Fruit fly (Drosophila melanogaster) whole organism, prepupa: ENCODE results near the gene mxt.

Source experiments
- CG11762 ChIP-seq: fragments of 200-800 bp; sonication (Bioruptor generic); optimal IDR thresholded peaks from 3 replicates; lab custom pipeline; 2016; ENCODE audit warnings: missing biosample characterization, missing genetic modification characterization; ENCODE audit not compliant: insufficient read depth
- CG6276 ChIP-seq: fragments of 200-800 bp; sonication (Bioruptor generic); optimal IDR thresholded peaks from 2 replicates; lab custom pipeline; 2017; ENCODE audit warnings: missing biosample characterization, mild to moderate bottlenecking, missing genetic modification characterization
- Eip78C ChIP-seq: fragments of 200-800 bp; sonication (Bioruptor generic); peaks from one replicate; lab custom pipeline; 2016; ENCODE audit warnings: missing biosample characterization, missing genetic modification characterization
- Ets21C ChIP-seq: fragments of 200-800 bp; sonication (Bioruptor generic); optimal IDR thresholded peaks from 3 replicates; lab custom pipeline; 2016; ENCODE audit warnings: missing biosample characterization, missing genetic modification characterization
- Hr39 ChIP-seq: fragments of 200-800 bp; sonication (Bioruptor generic); optimal IDR thresholded peaks from 2 replicates; lab custom pipeline; 2016; ENCODE audit warnings: missing biosample characterization, missing genetic modification characterization
- Lpt ChIP-seq: fragments of 200-800 bp; sonication (Bioruptor generic); optimal IDR thresholded peaks from 3 replicates; lab custom pipeline; 2016; ENCODE audit warnings: missing biosample characterization, missing genetic modification characterization
- Sox102F ChIP-seq: fragments of 200-800 bp; sonication (Bioruptor generic); optimal IDR thresholded peaks from 2 replicates; lab custom pipeline; 2016; ENCODE audit warnings: missing biosample characterization, mild to moderate bottlenecking, missing genetic modification characterization
- cyc ChIP-seq: fragments of 200-800 bp; sonication (Bioruptor generic); optimal IDR thresholded peaks from 3 replicates; lab custom pipeline; 2016; ENCODE audit warnings: missing biosample characterization, missing genetic modification characterization
- dsx ChIP-seq: fragments of 200-800 bp; optimal IDR thresholded peaks from 3 replicates; lab custom pipeline; 2019; ENCODE audit warnings: missing biosample characterization, mild to moderate bottlenecking, missing genetic modification characterization, moderate library complexity; ENCODE audit not compliant: poor library complexity, severe bottlenecking
- esn ChIP-seq: fragments of 200-800 bp; sonication (Bioruptor generic); optimal IDR thresholded peaks from 2 replicates; lab custom pipeline; 2016; ENCODE audit warnings: missing biosample characterization, mild to moderate bottlenecking, missing genetic modification characterization, moderate library complexity
- svp ChIP-seq: fragments of 200-800 bp; sonication (Bioruptor generic); peaks from one replicate; lab custom pipeline; 2016; ENCODE audit warnings: missing biosample characterization, missing genetic modification characterization

DNA sequence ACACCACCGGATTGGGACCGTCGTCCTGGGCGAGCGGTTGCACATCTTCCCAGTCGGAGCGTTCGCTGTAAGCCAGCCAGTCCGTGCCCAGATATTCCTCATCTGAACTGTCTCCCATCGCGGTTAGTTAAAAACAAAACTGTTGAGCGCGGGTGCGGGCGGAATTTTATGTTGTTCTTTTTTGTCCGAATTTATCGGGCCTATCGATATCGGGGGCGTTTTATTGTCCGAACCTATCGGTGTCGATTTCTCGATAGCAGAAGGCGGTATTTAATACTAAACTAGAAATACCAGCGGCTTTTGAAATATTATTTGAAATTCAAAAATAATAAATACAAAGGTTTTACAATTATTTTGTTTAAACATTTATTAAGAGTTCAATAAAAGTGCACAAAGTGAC lies 16.6 kb downstream of the mxt start, which contains the start of gene Fnta:
- TF ChIP-seq CG11762 (no peak), Lpt (no peak), CG6276 (GFP tag; lab: Kevin White, UChicago) (no peak), esn (GFP tag; lab: Kevin White, UChicago) (no peak), dsx (GFP tag; lab: Kevin White, UChicago) (no peak), Hr39 (no peak), svp (GFP tag; lab: Kevin White, UChicago) (no peak), cyc (GFP tag; lab: Kevin White, UChicago) (no peak), Ets21C (GFP tag; lab: Kevin White, UChicago) (no peak), Sox102F (GFP tag; lab: Kevin White, UChicago) (no peak), Eip78C (GFP tag; lab: Kevin White, UChicago) (no peak)
